Fruit fly (Drosophila melanogaster): ENCODE measurements around the gene fabp.

The fabp gene

DNA sequence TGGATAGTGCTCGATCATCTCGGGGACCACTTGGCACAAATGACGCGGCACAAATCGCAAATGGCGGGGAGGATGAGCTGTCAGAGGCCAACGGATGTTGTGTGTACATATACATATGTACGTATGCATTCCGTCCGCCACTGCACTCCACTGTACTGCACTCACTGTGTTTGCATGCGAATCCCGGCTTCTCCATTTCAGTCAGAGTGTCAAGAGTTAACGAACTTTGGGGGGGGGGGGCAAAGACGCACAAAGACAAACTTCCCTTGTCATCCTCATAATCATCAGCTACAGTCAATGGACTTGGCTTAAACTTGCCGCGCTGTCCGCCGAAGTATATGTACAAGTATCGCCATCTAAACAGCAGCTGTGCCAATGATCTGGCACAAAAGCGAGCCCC, 47.3 kb upstream of the fabp start:
- TF ChIP-seq Pif1B (GFP tag; optimal IDR thresholded peaks at IDR 0.05) (no peak), CG10348 (GFP tag; IDR thresholded peaks at IDR 0.05) (no peak), CG4496 (GFP tag; IDR thresholded peaks at IDR 0.05) (0 out of 3 replicates have a peak, but pooled peaks have one; percentile 12), CG15710 (tag; optimal IDR thresholded peaks at IDR 0.05) (no peak), CG8159 (tag; optimal IDR thresholded peaks at IDR 0.05) (no peak), CG13204 (GFP tag; optimal IDR thresholded peaks at IDR 0.05) (peak; percentile 24), EcR (GFP tag; optimal IDR thresholded peaks at IDR 0.05) (peak; percentile 89), CG14655 (GFP tag; optimal IDR thresholded peaks at IDR 0.05) (no peak), CG12605 (GFP tag; IDR thresholded peaks at IDR 0.05) (no peak), Ets98B (GFP tag; IDR thresholded peaks at IDR 0.05) (no peak), CG9948 (tag; optimal IDR thresholded peaks at IDR 0.05) (no peak), CG17806 (tag; optimal IDR thresholded peaks at IDR 0.05) (no peak), Pif1A (GFP tag; optimal IDR thresholded peaks at IDR 0.05) (no peak), CG32121 (GFP tag; IDR thresholded peaks at IDR 0.05) (no peak), gl (tag; optimal IDR thresholded peaks at IDR 0.05) (no peak), D1 (tag; optimal IDR thresholded peaks at IDR 0.05) (no peak), fd96Ca (GFP tag; IDR thresholded peaks at IDR 0.05) (no peak), CG8301 (tag; optimal IDR thresholded peaks at IDR 0.05) (no peak), Snoo (tag; optimal IDR thresholded peaks at IDR 0.05) (no peak), CG34367 (tag; optimal IDR thresholded peaks at IDR 0.05) (no peak), rn (GFP tag; IDR thresholded peaks at IDR 0.05) (no peak)

dm6 chr3R:11613252-11614036, 46.6 kb upstream of the fabp start:
- TF ChIP-seq EcR (GFP tag; optimal IDR thresholded peaks at IDR 0.05) = no peak
- TF ChIP-seq fd96Ca (GFP tag; IDR thresholded peaks at IDR 0.05) = no peak
- no peak for TF ChIP-seq CG12605 (GFP tag; IDR thresholded peaks at IDR 0.05)
- TF ChIP-seq CG14655 (GFP tag; optimal IDR thresholded peaks at IDR 0.05) = no peak
- TF ChIP-seq gl (tag; optimal IDR thresholded peaks at IDR 0.05) = no peak
- no peak for TF ChIP-seq CG17806 (tag; optimal IDR thresholded peaks at IDR 0.05)
- no peak for TF ChIP-seq CG9948 (tag; optimal IDR thresholded peaks at IDR 0.05)
- TF ChIP-seq CG13204 (GFP tag; optimal IDR thresholded peaks at IDR 0.05) = no peak
- TF ChIP-seq CG4496 (GFP tag; IDR thresholded peaks at IDR 0.05) = no peak; the same call in 2 of the 3 replicates
- TF ChIP-seq rn (GFP tag; IDR thresholded peaks at IDR 0.05) = no peak
- no peak for TF ChIP-seq CG8301 (tag; optimal IDR thresholded peaks at IDR 0.05)
- no peak for TF ChIP-seq CG10348 (GFP tag; IDR thresholded peaks at IDR 0.05)
- no peak for TF ChIP-seq Ets98B (GFP tag; IDR thresholded peaks at IDR 0.05)
- peak; percentile 35 for TF ChIP-seq D1 (tag; optimal IDR thresholded peaks at IDR 0.05)
- TF ChIP-seq Snoo (tag; optimal IDR thresholded peaks at IDR 0.05) = peak; percentile 42
- TF ChIP-seq Pif1A (GFP tag; optimal IDR thresholded peaks at IDR 0.05) = no peak
- TF ChIP-seq CG8159 (tag; optimal IDR thresholded peaks at IDR 0.05) = no peak
- no peak for TF ChIP-seq Pif1B (GFP tag; optimal IDR thresholded peaks at IDR 0.05)
- TF ChIP-seq CG32121 (GFP tag; IDR thresholded peaks at IDR 0.05) = no peak
- TF ChIP-seq CG34367 (tag; optimal IDR thresholded peaks at IDR 0.05) = no peak
- peak; percentile 30 for TF ChIP-seq CG15710 (tag; optimal IDR thresholded peaks at IDR 0.05)

DNA sequence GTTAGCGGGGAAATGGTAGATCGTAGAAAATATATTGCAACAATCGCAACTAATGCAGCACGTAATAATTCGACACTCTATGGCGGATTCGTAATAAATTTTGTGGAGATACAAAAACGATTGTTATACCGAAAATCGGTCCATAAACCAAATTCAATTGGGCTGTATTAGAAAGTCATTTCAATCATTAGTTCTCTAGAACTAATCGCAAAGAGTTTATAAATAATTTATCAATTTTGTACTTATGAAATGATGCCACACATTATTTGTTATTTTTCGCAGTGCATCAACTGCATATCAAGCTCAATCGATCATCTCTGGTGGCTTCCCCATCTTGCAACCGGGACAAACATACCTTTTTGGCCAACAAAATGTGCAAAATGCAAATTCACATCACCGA, 45.6 kb upstream of the fabp start:
- TF ChIP-seq Ets98B (GFP tag; IDR thresholded peaks at IDR 0.05) (no peak), Snoo (tag; optimal IDR thresholded peaks at IDR 0.05) (no peak), CG4496 (GFP tag; IDR thresholded peaks at IDR 0.05) (no peak), CG8159 (tag; optimal IDR thresholded peaks at IDR 0.05) (no peak), fd96Ca (GFP tag; IDR thresholded peaks at IDR 0.05) (no peak), CG34367 (tag; optimal IDR thresholded peaks at IDR 0.05) (no peak), CG14655 (GFP tag; optimal IDR thresholded peaks at IDR 0.05) (peak; percentile 5), gl (tag; optimal IDR thresholded peaks at IDR 0.05) (no peak), CG12605 (GFP tag; IDR thresholded peaks at IDR 0.05) (no peak), CG10348 (GFP tag; IDR thresholded peaks at IDR 0.05) (no peak), CG9948 (tag; optimal IDR thresholded peaks at IDR 0.05) (no peak), Pif1A (GFP tag; optimal IDR thresholded peaks at IDR 0.05) (no peak), CG8301 (tag; optimal IDR thresholded peaks at IDR 0.05) (peak; percentile 14), CG32121 (GFP tag; IDR thresholded peaks at IDR 0.05) (no peak), CG13204 (GFP tag; optimal IDR thresholded peaks at IDR 0.05) (no peak), rn (GFP tag; IDR thresholded peaks at IDR 0.05) (no peak)

DNA sequence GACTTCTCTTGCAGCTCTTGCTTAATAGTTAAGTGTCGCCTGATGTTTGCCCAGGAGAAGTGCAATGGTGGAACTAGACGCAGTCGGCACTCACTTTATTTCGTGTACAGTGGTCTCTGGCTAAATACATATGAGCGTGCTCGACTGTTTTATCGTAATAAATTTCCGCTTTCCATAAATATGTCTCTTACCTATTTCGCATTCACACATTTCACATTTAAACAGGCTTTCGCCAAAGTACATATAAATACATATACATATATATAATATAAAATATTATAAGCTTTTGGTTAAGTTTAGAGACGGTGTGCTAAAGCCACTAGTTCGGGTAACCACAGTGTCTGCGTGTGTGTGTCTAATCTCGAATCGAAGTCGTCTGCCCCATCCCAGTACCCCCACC, 39.8 kb upstream of the fabp start:
- TF ChIP-seq rn (GFP tag; IDR thresholded peaks at IDR 0.05) (no peak), CG15710 (tag; optimal IDR thresholded peaks at IDR 0.05) (no peak), CG14655 (GFP tag; optimal IDR thresholded peaks at IDR 0.05) (peak; percentile 68), EcR (GFP tag; optimal IDR thresholded peaks at IDR 0.05) (no peak), CG10348 (GFP tag; IDR thresholded peaks at IDR 0.05) (no peak), Pif1A (GFP tag; optimal IDR thresholded peaks at IDR 0.05) (no peak), CG13204 (GFP tag; optimal IDR thresholded peaks at IDR 0.05) (no peak), CG17806 (tag; optimal IDR thresholded peaks at IDR 0.05) (no peak), gl (tag; optimal IDR thresholded peaks at IDR 0.05) (no peak), Pif1B (GFP tag; optimal IDR thresholded peaks at IDR 0.05) (no peak), CG8159 (tag; optimal IDR thresholded peaks at IDR 0.05) (no peak), CG9948 (tag; optimal IDR thresholded peaks at IDR 0.05) (peak; percentile 10), CG34367 (tag; optimal IDR thresholded peaks at IDR 0.05) (no peak), D1 (tag; optimal IDR thresholded peaks at IDR 0.05) (no peak), Snoo (tag; optimal IDR thresholded peaks at IDR 0.05) (no peak), fd96Ca (GFP tag; IDR thresholded peaks at IDR 0.05) (peak; percentile 76), CG4496 (GFP tag; IDR thresholded peaks at IDR 0.05) (peak; percentile 48; the same call in 1 of the 3 replicates), CG12605 (GFP tag; IDR thresholded peaks at IDR 0.05) (no peak), CG8301 (tag; optimal IDR thresholded peaks at IDR 0.05) (peak; percentile 38), CG32121 (GFP tag; IDR thresholded peaks at IDR 0.05) (peak; percentile 40; the same call in 1 of the 2 replicates), Ets98B (GFP tag; IDR thresholded peaks at IDR 0.05) (no peak)

Data from whole organism, pupa.